Worm (Caenorhabditis elegans): ENCODE data around the gene emb-27.

DNA sequence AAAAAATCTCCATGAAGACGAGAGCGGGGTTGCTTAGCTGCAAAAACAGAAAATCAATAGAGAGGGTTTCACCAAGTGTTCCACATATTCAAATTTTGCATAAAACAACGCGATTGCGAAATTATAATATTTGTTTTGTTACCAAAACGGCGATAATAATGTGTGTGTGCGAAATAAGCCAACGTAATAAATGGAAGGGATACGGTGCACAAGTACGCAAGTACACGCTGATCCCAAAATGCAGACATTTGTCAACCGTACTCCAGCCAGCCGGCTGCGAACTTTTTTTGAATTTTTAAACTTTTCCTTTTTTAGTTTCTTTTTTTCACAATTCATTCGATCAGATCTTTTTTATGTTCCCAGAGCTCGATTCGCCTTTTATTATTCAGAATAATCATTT, 37.1 kb downstream of the emb-27 start, which contains the start of gene ire-1:
- no peak for TF ChIP-seq nhr-77 (tag; optimal IDR thresholded peaks at IDR 0.05)
- peak; percentile 32 for TF ChIP-seq F13H6.1 (tag; optimal IDR thresholded peaks at IDR 0.05)
- TF ChIP-seq ama-1 (optimal IDR thresholded peaks at IDR 0.05): no peak
- peak; percentile 64 for TF ChIP-seq fos-1 (tag; optimal IDR thresholded peaks at IDR 0.05)
- no peak for TF ChIP-seq nhr-21 (tag; optimal IDR thresholded peaks at IDR 0.05)
- no peak for TF ChIP-seq elt-1 (tag; optimal IDR thresholded peaks at IDR 0.05)
- TF ChIP-seq C34F6.9 (tag; optimal IDR thresholded peaks at IDR 0.05): peak; percentile 71
- TF ChIP-seq ZK546.5 (tag; optimal IDR thresholded peaks at IDR 0.05): no peak
- no peak for TF ChIP-seq nhr-12 (tag; optimal IDR thresholded peaks at IDR 0.05)
- no peak for TF ChIP-seq alr-1 (tag; optimal IDR thresholded peaks at IDR 0.05)
- no peak for TF ChIP-seq skn-1 (tag; optimal IDR thresholded peaks at IDR 0.05)
- TF ChIP-seq nhr-25 (tag; optimal IDR thresholded peaks at IDR 0.05): no peak
- TF ChIP-seq ztf-1 (GFP tag; conservative IDR thresholded peaks at IDR 0.05): no peak
- no peak for TF ChIP-seq nhr-6 (tag; optimal IDR thresholded peaks at IDR 0.05)

Data from whole organism, L2 larva.